Fruit fly (Drosophila melanogaster): ENCODE data around the gene CG18417.
A peak's percentile ranks its signal among the peaks of the same experiment; 100 is the strongest.

The CG18417 gene

dm6 chr3L:7369543-7369942 lies 30.3 kb upstream of the CG18417 start, which contains the start of gene akirin:
Gene akirin (plus strand): TSS chr3L:7369843.
- no peak for TF ChIP-seq CG10147 (GFP tag; optimal IDR thresholded peaks at IDR 0.05)
- TF ChIP-seq mld (GFP tag; IDR thresholded peaks at IDR 0.05; ENCODE audit: partially characterized antibody) = no peak
- TF ChIP-seq Neu2 (GFP tag; optimal IDR thresholded peaks at IDR 0.05; ENCODE audit: borderline replicate concordance) = no peak
- TF ChIP-seq abd-A (tag; optimal IDR thresholded peaks at IDR 0.05) = no peak
- peak; percentile 18 for TF ChIP-seq pfk (GFP tag; optimal IDR thresholded peaks at IDR 0.05)
- no peak for TF ChIP-seq Lhr (GFP tag; optimal IDR thresholded peaks at IDR 0.05)
- TF ChIP-seq trh (GFP tag; optimal IDR thresholded peaks at IDR 0.05) = no peak
- no peak for TF ChIP-seq MTF-1 (GFP tag; optimal IDR thresholded peaks at IDR 0.05; ENCODE audit: borderline replicate concordance)
- no peak for TF ChIP-seq CG11504 (tag; optimal IDR thresholded peaks at IDR 0.05)
- TF ChIP-seq Dip3 (GFP tag; optimal IDR thresholded peaks at IDR 0.05) = no peak
- TF ChIP-seq insv (GFP tag; optimal IDR thresholded peaks at IDR 0.05) = no peak
- peak; percentile 43 for TF ChIP-seq CG12155 (GFP tag; optimal IDR thresholded peaks at IDR 0.05)
- peak; percentile 30 for TF ChIP-seq CG30020 (tag; optimal IDR thresholded peaks at IDR 0.05)
- no peak for TF ChIP-seq knrl (GFP tag; IDR thresholded peaks at IDR 0.05; ENCODE audit: partially characterized antibody)
- no peak for TF ChIP-seq Poxn (GFP tag; IDR thresholded peaks at IDR 0.05)
- no peak for TF ChIP-seq B-H1 (GFP tag; IDR thresholded peaks at IDR 0.05)
- no peak for TF ChIP-seq CG12071 (GFP tag; optimal IDR thresholded peaks at IDR 0.05)
- TF ChIP-seq CG9797 (GFP tag; optimal IDR thresholded peaks at IDR 0.05) = peak; percentile 38
- TF ChIP-seq HHEX (GFP tag; optimal IDR thresholded peaks at IDR 0.05) = no peak
- no peak for TF ChIP-seq zfh2 (GFP tag; optimal IDR thresholded peaks at IDR 0.05)
- no peak for TF ChIP-seq ap (GFP tag; IDR thresholded peaks at IDR 0.05)
- no peak for TF ChIP-seq CG13287 (GFP tag; IDR thresholded peaks at IDR 0.05; ENCODE audit: partially characterized antibody)
- TF ChIP-seq dmrt11E (tag; optimal IDR thresholded peaks at IDR 0.05) = no peak
- no peak for TF ChIP-seq ewg (GFP tag; optimal IDR thresholded peaks at IDR 0.05)
- no peak for TF ChIP-seq Hr3 (GFP tag; optimal IDR thresholded peaks at IDR 0.05)
- no peak for TF ChIP-seq Antp (GFP tag; optimal IDR thresholded peaks at IDR 0.05)
- peak; percentile 4 for TF ChIP-seq CG15514 (GFP tag; optimal IDR thresholded peaks at IDR 0.05)
- TF ChIP-seq kah (GFP tag; optimal IDR thresholded peaks at IDR 0.05) = no peak
- TF ChIP-seq Pdp1 (GFP tag; optimal IDR thresholded peaks at IDR 0.05) = peak in 1 of 2 experiments; percentile 22
- no peak for TF ChIP-seq CG15269 (tag; optimal IDR thresholded peaks at IDR 0.05)
- TF ChIP-seq pzg (GFP tag; optimal IDR thresholded peaks at IDR 0.05) = peak; percentile 38
- no peak for TF ChIP-seq CG2129 (GFP tag; IDR thresholded peaks at IDR 0.05; ENCODE audit: partially characterized antibody)
- no peak for TF ChIP-seq Nf-YC (tag; optimal IDR thresholded peaks at IDR 0.05)
- TF ChIP-seq fru (optimal IDR thresholded peaks at IDR 0.05) = no peak
- TF ChIP-seq CG18599 (GFP tag; optimal IDR thresholded peaks at IDR 0.05) = peak; percentile 14
- TF ChIP-seq Sry-β (GFP tag; optimal IDR thresholded peaks at IDR 0.05) = no peak
- TF ChIP-seq CG15696 (tag; optimal IDR thresholded peaks at IDR 0.05) = no peak
- TF ChIP-seq row (GFP tag; IDR thresholded peaks at IDR 0.05) = peak; percentile 22; the same call in 1 of the 3 replicates
- TF ChIP-seq schlank (tag; optimal IDR thresholded peaks at IDR 0.05) = no peak
- TF ChIP-seq CG14710 (tag; optimal IDR thresholded peaks at IDR 0.05) = peak; percentile 16
- no peak for TF ChIP-seq crc (GFP tag; optimal IDR thresholded peaks at IDR 0.05)
- TF ChIP-seq Dref (GFP tag; IDR thresholded peaks at IDR 0.05) = no peak
- no peak for TF ChIP-seq trem (tag; optimal IDR thresholded peaks at IDR 0.05)
- no peak for TF ChIP-seq lmd (GFP tag; IDR thresholded peaks at IDR 0.05)
- TF ChIP-seq CG10959 (GFP tag; IDR thresholded peaks at IDR 0.05) = no peak
- no peak for TF ChIP-seq Hr39 (optimal IDR thresholded peaks at IDR 0.05)
- no peak for TF ChIP-seq chm (GFP tag; IDR thresholded peaks at IDR 0.05)
- TF ChIP-seq ash1 (GFP tag; optimal IDR thresholded peaks at IDR 0.05) = no peak
- TF ChIP-seq CG4854 (GFP tag; optimal IDR thresholded peaks at IDR 0.05) = no peak
- TF ChIP-seq sim (GFP tag; IDR thresholded peaks at IDR 0.05) = no peak
- no peak for TF ChIP-seq BtbVII (GFP tag; optimal IDR thresholded peaks at IDR 0.05)

Measured in whole organism, embryonic.